Fruit fly (Drosophila melanogaster) whole organism: ENCODE data around the gene B4.

Experiments
- CG8478 ChIP-seq: fragments of >200 bp; optimal IDR thresholded peaks from 2 replicates; lab custom pipeline; 2018; ENCODE audit warnings: inconsistent platforms
- Dll ChIP-seq: fragments of >200 bp; optimal IDR thresholded peaks from 2 replicates; lab custom pipeline; 2017
- EcR ChIP-seq, 2 experiments: fragments of >200 bp; optimal IDR thresholded peaks; 2 replicates each; lab custom pipeline; 2017; ENCODE audit warnings: missing biosample characterization in 2 of 2, missing genetic modification characterization in 2 of 2, missing genetic modification reagents in 2 of 2
- psq ChIP-seq: fragments of >200 bp; optimal IDR thresholded peaks from 2 replicates; lab custom pipeline; 2017
- usp ChIP-seq: fragments of >200 bp; optimal IDR thresholded peaks from 2 replicates; lab custom pipeline; 2017; ENCODE audit warnings: missing biosample characterization, missing genetic modification characterization, mixed read lengths

dm6 chr2L:13475254-13475653, 73.9 kb downstream of the B4 start:
- no peak for TF ChIP-seq Dll (lab: Kevin White, UChicago)
- TF ChIP-seq EcR (GFP tag; optimal IDR thresholded peaks at IDR 0.05; lab: Kevin White, UChicago): no peak
- no peak for TF ChIP-seq usp (GFP tag; lab: Kevin White, UChicago)
- no peak for TF ChIP-seq psq (lab: Kevin White, UChicago)
- TF ChIP-seq CG8478 (lab: Kevin White, UChicago): no peak
